Worm (Caenorhabditis elegans) whole organism, L1 larva: ENCODE data around the gene C54E4.1.

Experiments used
- C16A3.4 ChIP-seq: fragments of 150-350 bp; optimal IDR thresholded peaks from 2 replicates; lab custom pipeline; 2014; ENCODE audit warnings: missing biosample characterization, missing genetic modification characterization
- Y116A8C.19 ChIP-seq: sonication (generic microtip); optimal IDR thresholded peaks from 2 replicates; lab custom pipeline; 2016; ENCODE audit warnings: missing compliant biosample characterization, missing genetic modification characterization, borderline replicate concordance
- aha-1 ChIP-seq: fragments of 150-350 bp; optimal IDR thresholded peaks from 2 replicates; lab custom pipeline; 2014; ENCODE audit warnings: missing biosample characterization, missing genetic modification characterization
- alr-1 ChIP-seq: fragments of 200-800 bp; sonication (Bioruptor generic); optimal IDR thresholded peaks from 2 replicates; lab custom pipeline; 2018; ENCODE audit warnings: borderline replicate concordance, mild to moderate bottlenecking, missing genetic modification characterization, missing compliant biosample characterization
- aly-2 ChIP-seq: fragments of 150-350 bp; optimal IDR thresholded peaks from 2 replicates; lab custom pipeline; 2014; ENCODE audit warnings: missing biosample characterization, missing genetic modification characterization
- blmp-1 ChIP-seq: fragments of 150-350 bp; optimal IDR thresholded peaks from 2 replicates; lab custom pipeline; 2014; ENCODE audit warnings: missing biosample characterization, missing genetic modification characterization
- ceh-63 ChIP-seq: fragments of 200-800 bp; sonication (Bioruptor generic); optimal IDR thresholded peaks from 2 replicates; lab custom pipeline; 2018; ENCODE audit warnings: mild to moderate bottlenecking, missing genetic modification characterization, missing compliant biosample characterization
- ceh-82 ChIP-seq, 3 experiments: fragments of 150-350 bp in 1 of 3; sonication (generic microtip) in 2 of 3; optimal IDR thresholded peaks; 2 replicates each; lab custom pipeline; 2014 to 2017; ENCODE audit warnings: missing biosample characterization in 3 of 3, missing genetic modification characterization in 3 of 3
- ceh-90 ChIP-seq: sonication (generic microtip); optimal IDR thresholded peaks from 2 replicates; lab custom pipeline; 2016; ENCODE audit warnings: missing genetic modification characterization, missing compliant biosample characterization
- ces-1 ChIP-seq: fragments of 150-350 bp; optimal IDR thresholded peaks from 2 replicates; lab custom pipeline; 2014; ENCODE audit warnings: missing biosample characterization, missing genetic modification reagents, missing genetic modification characterization
- dpl-1 ChIP-seq, 3 experiments: fragments of 150-350 bp in 2 of 3; sonication (generic microtip) in 1 of 3; optimal IDR thresholded peaks; 2 replicates each; lab custom pipeline; 2014 to 2017; ENCODE audit warnings: missing biosample characterization in 3 of 3, missing genetic modification characterization in 3 of 3, missing genetic modification reagents in 3 of 3
- dsc-1 ChIP-seq: sonication (generic microtip); optimal IDR thresholded peaks from 2 replicates; lab custom pipeline; 2016; ENCODE audit warnings: mild to moderate bottlenecking, missing genetic modification characterization, missing compliant biosample characterization
- efl-1 ChIP-seq, 4 experiments: fragments of 150-350 bp; optimal IDR thresholded peaks in 3 of 4; peaks in 1 of 4; 1 replicate in 1 of 4; 2 replicates in 3 of 4; lab custom pipeline; 2014; ENCODE audit warnings: missing biosample characterization in 2 of 4, missing genetic modification characterization in 2 of 4, missing genetic modification reagents in 2 of 4
- efl-3 ChIP-seq: fragments of 200-800 bp; sonication (Bioruptor generic); optimal IDR thresholded peaks from 2 replicates; lab custom pipeline; 2018; ENCODE audit warnings: mild to moderate bottlenecking, missing genetic modification characterization, missing compliant biosample characterization
- egl-27 ChIP-seq, 2 experiments: fragments of 150-350 bp in 1 of 2; sonication (generic microtip); optimal IDR thresholded peaks; 3 replicates each; lab custom pipeline; 2017 to 2018; ENCODE audit warnings: missing biosample characterization in 2 of 2, missing genetic modification characterization in 2 of 2, missing genetic modification reagents in 2 of 2
- ets-5 ChIP-seq: fragments of 200-800 bp; sonication (Bioruptor generic); IDR thresholded peaks from 2 replicates; pipeline ENCODE4 v1.3.6; 2022; ENCODE audit warnings: missing genetic modification characterization, missing compliant biosample characterization
- fkh-4 ChIP-seq: sonication (generic microtip); optimal IDR thresholded peaks from 2 replicates; lab custom pipeline; 2016; ENCODE audit warnings: missing compliant biosample characterization, missing genetic modification characterization, borderline replicate concordance
- grh-1 ChIP-seq: fragments of 200-800 bp; sonication (Bioruptor generic); IDR thresholded peaks from 2 replicates; pipeline ENCODE4 v1.3.6; 2022; ENCODE audit warnings: missing genetic modification reagents, missing genetic modification characterization, missing compliant biosample characterization
- hlh-4 ChIP-seq: sonication (generic microtip); optimal IDR thresholded peaks from 2 replicates; lab custom pipeline; 2016; ENCODE audit warnings: mild to moderate bottlenecking, missing genetic modification characterization, missing compliant biosample characterization
- isw-1 ChIP-seq: fragments of 200-800 bp; sonication (Bioruptor generic); IDR thresholded peaks from 2 replicates; pipeline ENCODE4 v1.3.6; 2022; ENCODE audit warnings: missing genetic modification characterization, missing compliant biosample characterization
- jun-1 ChIP-seq: fragments of 150-350 bp; optimal IDR thresholded peaks from 2 replicates; lab custom pipeline; 2014; ENCODE audit warnings: missing biosample characterization, missing genetic modification reagents, missing genetic modification characterization
- lin-15B ChIP-seq: fragments of 150-350 bp; sonication (generic microtip); optimal IDR thresholded peaks from 3 replicates; lab custom pipeline; 2014; ENCODE audit warnings: missing biosample characterization, missing genetic modification characterization
- mab-9 ChIP-seq: fragments of 200-800 bp; sonication (Bioruptor generic); IDR thresholded peaks from 2 replicates; pipeline ENCODE4 v1.3.6; 2022; ENCODE audit warnings: missing genetic modification reagents, missing genetic modification characterization, missing compliant biosample characterization
- mdl-1 ChIP-seq, 2 experiments: fragments of 150-350 bp; optimal IDR thresholded peaks; 2 replicates each; lab custom pipeline; 2014 to 2017; ENCODE audit warnings: missing biosample characterization in 2 of 2, missing genetic modification characterization in 2 of 2, inconsistent platforms in 1 of 2
- mef-2 ChIP-seq: fragments of 150-350 bp; optimal IDR thresholded peaks from 2 replicates; lab custom pipeline; 2014; ENCODE audit warnings: missing biosample characterization, missing genetic modification characterization
- nhr-11 ChIP-seq: fragments of 150-350 bp; optimal IDR thresholded peaks from 2 replicates; lab custom pipeline; 2014; ENCODE audit warnings: missing biosample characterization, missing genetic modification characterization
- nhr-47 ChIP-seq: sonication (generic microtip); optimal IDR thresholded peaks from 2 replicates; lab custom pipeline; 2016; ENCODE audit warnings: mild to moderate bottlenecking, missing genetic modification characterization, moderate library complexity, missing compliant biosample characterization
- nhr-77 ChIP-seq: fragments of 150-350 bp; optimal IDR thresholded peaks from 2 replicates; lab custom pipeline; 2014; ENCODE audit warnings: missing biosample characterization, missing genetic modification characterization
- nhr-85 ChIP-seq: sonication (generic microtip); peaks from one replicate; lab custom pipeline; 2016; ENCODE audit warnings: missing genetic modification characterization, inconsistent platforms, missing compliant biosample characterization
- pax-3 ChIP-seq: fragments of 200-800 bp; sonication (Bioruptor generic); optimal IDR thresholded peaks from 2 replicates; lab custom pipeline; 2018; ENCODE audit warnings: mild to moderate bottlenecking, missing genetic modification characterization, moderate library complexity, missing compliant biosample characterization
- rnt-1 ChIP-seq: sonication (generic microtip); optimal IDR thresholded peaks from 2 replicates; lab custom pipeline; 2016; ENCODE audit warnings: mild to moderate bottlenecking, missing genetic modification characterization, moderate library complexity, missing compliant biosample characterization
- skn-1 ChIP-seq: fragments of 150-350 bp; optimal IDR thresholded peaks from 2 replicates; lab custom pipeline; 2014; ENCODE audit warnings: missing biosample characterization, missing genetic modification characterization
- snpc-4 ChIP-seq: fragments of 150-350 bp; optimal IDR thresholded peaks from 2 replicates; lab custom pipeline; 2014; ENCODE audit warnings: missing biosample characterization, missing genetic modification characterization
- sox-4 ChIP-seq: sonication (generic microtip); optimal IDR thresholded peaks from 2 replicates; lab custom pipeline; 2016; ENCODE audit warnings: missing genetic modification characterization, missing compliant biosample characterization
- sptf-1 ChIP-seq: fragments of 150-350 bp; optimal IDR thresholded peaks from 2 replicates; lab custom pipeline; 2014; ENCODE audit warnings: missing biosample characterization, missing genetic modification characterization
- swsn-7 ChIP-seq: sonication (generic microtip); optimal IDR thresholded peaks from 2 replicates; lab custom pipeline; 2016; ENCODE audit warnings: missing genetic modification characterization, missing compliant biosample characterization
- tbx-2 ChIP-seq: sonication (generic microtip); optimal IDR thresholded peaks from 2 replicates; lab custom pipeline; 2016; ENCODE audit warnings: missing genetic modification characterization, missing compliant biosample characterization
- tlp-1 ChIP-seq: fragments of 150-350 bp; optimal IDR thresholded peaks from 2 replicates; lab custom pipeline; 2014; ENCODE audit warnings: missing biosample characterization, missing genetic modification characterization
- unc-62 ChIP-seq: fragments of 150-350 bp; optimal IDR thresholded peaks from 2 replicates; lab custom pipeline; 2014; ENCODE audit warnings: missing biosample characterization, missing genetic modification reagents, missing genetic modification characterization
- vab-15 ChIP-seq: sonication (generic microtip); optimal IDR thresholded peaks from 2 replicates; lab custom pipeline; 2017; ENCODE audit warnings: missing genotype, mild to moderate bottlenecking, missing genetic modification characterization, missing compliant biosample characterization
- xbp-1 ChIP-seq: sonication (generic microtip); optimal IDR thresholded peaks from 2 replicates; lab custom pipeline; 2016; ENCODE audit warnings: missing genetic modification characterization, missing compliant biosample characterization
- zag-1 ChIP-seq: fragments of 150-350 bp; optimal IDR thresholded peaks from 2 replicates; lab custom pipeline; 2014; ENCODE audit warnings: missing biosample characterization, missing genetic modification characterization
- zip-4 ChIP-seq: fragments of 200-800 bp; sonication (Bioruptor generic); optimal IDR thresholded peaks from 2 replicates; lab custom pipeline; 2018; ENCODE audit warnings: mild to moderate bottlenecking, missing genetic modification characterization, moderate library complexity, missing compliant biosample characterization

The C54E4.1 gene

ce11 chrIV:2136607-2137006 is 38.8 kb upstream of the C54E4.1 start, which contains the start of gene test-1:
test-1 (plus strand) TSS chrIV:2136951.
- TF ChIP-seq nhr-85 (tag; lab: Kevin White, UChicago) (peak; percentile 9), nhr-77 (no peak), pax-3 (no peak), rnt-1 (peak; percentile 19)
- TF ChIP-seq, all 84 proteins: peak for 2

- TF ChIP-seq nhr-85 (tag; lab: Kevin White, UChicago) (no peak), xbp-1 (tag; lab: Kevin White, UChicago) (no peak), aly-2 (tag; lab: Kevin White, UChicago) (no peak)
Measured at ce11 chrIV:2137478-2137877, 37.9 kb upstream of the C54E4.1 start.

- TF ChIP-seq isw-1 (GFP tag; lab: Robert Waterston, UW) (no peak), efl-1 (optimal IDR thresholded peaks at IDR 0.05; lab: Kevin White, UChicago) (no peak), efl-1 (GFP tag; optimal IDR thresholded peaks at IDR 0.05 in 1 of 2; lab: Kevin White, UChicago) (peak in 1 of 2 experiments; percentile 65), blmp-1 (peak; percentile 12), dpl-1 (GFP tag; optimal IDR thresholded peaks at IDR 0.05; lab: Kevin White, UChicago) (no peak), efl-3 (GFP tag; lab: Kevin White, UChicago) (no peak)
Measured at ce11 chrIV:2140543-2140942, 34.8 kb upstream of the C54E4.1 start, which contains the start of gene C54E4.12. C54E4.12 (minus strand) TSS chrIV:2140643.

ce11 chrIV:2142320-2142719 is 33.1 kb upstream of the C54E4.1 start:
- no peak for TF ChIP-seq fkh-4 (tag; lab: Kevin White, UChicago)
- TF ChIP-seq efl-1 (optimal IDR thresholded peaks at IDR 0.05; lab: Kevin White, UChicago) = no peak
- TF ChIP-seq efl-1 (GFP tag; optimal IDR thresholded peaks at IDR 0.05 in 1 of 2; lab: Kevin White, UChicago) = peak in 1 of 2 experiments; percentile 39
- TF ChIP-seq blmp-1 = peak; percentile 35
- peak; percentile 71 for TF ChIP-seq nhr-85 (tag; lab: Kevin White, UChicago)
- TF ChIP-seq, all 84 proteins: peak for 3

ce11 chrIV:2149247-2149756 is 26.1 kb upstream of the C54E4.1 start, which contains the start of gene C54E4.5:
C54E4.5 (minus strand) TSS chrIV:2149297.
- TF ChIP-seq skn-1 (tag; lab: Kevin White, UChicago) (peak; percentile 14), pax-3 (no peak), nhr-77 (no peak), aly-2 (tag; lab: Kevin White, UChicago) (no peak), tlp-1 (tag; lab: Kevin White, UChicago) (no peak), mab-9 (no peak), aha-1 (tag; lab: Kevin White, UChicago) (no peak), lin-15B (tag; lab: Kevin White, UChicago) (no peak), snpc-4 (tag; lab: Kevin White, UChicago) (no peak), grh-1 (GFP tag; lab: Robert Waterston, UW) (peak; percentile 96), vab-15 (tag; lab: Kevin White, UChicago) (no peak), zip-4 (no peak), unc-62 (no peak), jun-1 (no peak), ces-1 (no peak), dsc-1 (no peak), sptf-1 (tag; lab: Kevin White, UChicago) (no peak), ets-5 (no peak), zag-1 (tag; lab: Kevin White, UChicago) (no peak), mef-2 (tag; lab: Kevin White, UChicago) (no peak), efl-1 (optimal IDR thresholded peaks at IDR 0.05; lab: Kevin White, UChicago) (no peak), efl-1 (GFP tag; optimal IDR thresholded peaks at IDR 0.05 in 1 of 2; lab: Kevin White, UChicago) (no peak), nhr-11 (no peak), rnt-1 (peak; percentile 3), ceh-63 (GFP tag; lab: Kevin White, UChicago) (no peak), swsn-7 (tag; lab: Kevin White, UChicago) (no peak), egl-27 (tag; optimal IDR thresholded peaks at IDR 0.05; lab: Kevin White, UChicago) (no peak), alr-1 (tag; lab: Kevin White, UChicago) (no peak), nhr-47 (tag; lab: Kevin White, UChicago) (no peak), ceh-82 (tag; optimal IDR thresholded peaks at IDR 0.05; lab: Kevin White, UChicago) (no peak), ceh-90 (tag; lab: Kevin White, UChicago) (no peak), tbx-2 (peak; percentile 35), nhr-85 (tag; lab: Kevin White, UChicago) (peak; percentile 95), sox-4 (no peak), C16A3.4 (tag; lab: Kevin White, UChicago) (no peak), Y116A8C.19 (tag; lab: Kevin White, UChicago) (no peak), hlh-4 (no peak), mdl-1 (tag; optimal IDR thresholded peaks at IDR 0.05; lab: Kevin White, UChicago) (peak in 1 of 2 experiments; percentile 50)
